Worm (Caenorhabditis elegans): Measurements from ENCODE around the gene T28F3.11.

DNA sequence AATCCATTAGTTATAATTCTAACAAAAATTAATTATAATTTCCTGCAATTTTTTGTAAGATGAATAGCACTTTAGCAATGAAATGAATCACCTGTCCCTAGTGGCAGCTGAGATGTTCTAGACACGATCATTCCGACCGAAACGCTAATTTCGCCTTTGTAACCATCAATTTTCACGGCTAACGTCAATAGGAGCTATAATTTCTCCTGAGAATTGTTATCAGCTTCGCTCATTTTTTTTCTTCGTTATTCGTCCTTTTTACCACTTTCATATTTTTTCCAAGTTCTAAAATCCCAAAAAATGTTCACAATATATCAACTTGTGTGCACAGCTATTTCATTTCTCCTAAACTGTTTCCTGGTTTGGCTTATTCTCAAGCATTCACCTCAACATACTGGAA, 26.2 kb downstream of the T28F3.11 start, which contains the start of gene str-187:
- TF ChIP-seq B0310.2 (tag; optimal IDR thresholded peaks at IDR 0.05): no peak
- TF ChIP-seq F13C5.2 (tag; optimal IDR thresholded peaks at IDR 0.05): no peak
- no peak for TF ChIP-seq flt-1 (GFP tag; IDR thresholded peaks at IDR 0.05)
- TF ChIP-seq ama-1 (optimal IDR thresholded peaks at IDR 0.05): no peak
- TF ChIP-seq hmbx-1 (tag; optimal IDR thresholded peaks at IDR 0.05): no peak
- no peak for TF ChIP-seq hmg-4 (GFP tag; optimal IDR thresholded peaks at IDR 0.05)
- TF ChIP-seq tbx-11 (GFP tag; IDR thresholded peaks at IDR 0.05): no peak
- no peak for TF ChIP-seq pes-1 (GFP tag; IDR thresholded peaks at IDR 0.05)
- no peak for TF ChIP-seq scrt-1 (GFP tag; IDR thresholded peaks at IDR 0.05)
